Worm (Caenorhabditis elegans): ENCODE measurements around the gene T22C8.4.

Gene T22C8.4

DNA sequence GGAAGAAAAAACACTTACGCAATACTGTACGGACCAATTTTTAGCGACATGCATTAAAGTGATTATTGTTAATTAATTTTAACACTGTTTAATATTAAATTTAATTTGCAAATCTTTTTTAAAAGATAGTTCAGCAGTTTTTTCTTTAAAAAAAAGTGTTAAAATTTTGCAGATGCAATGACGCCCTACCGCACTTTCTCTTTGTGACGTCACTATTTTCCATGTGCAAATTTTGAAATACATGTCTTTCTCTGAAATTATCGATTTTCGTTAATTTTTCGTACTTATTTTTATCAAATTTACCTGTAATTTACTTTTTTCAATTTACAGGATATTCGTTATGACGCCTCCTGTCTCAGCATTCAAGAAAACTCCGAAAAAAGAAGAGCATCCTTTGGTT lies 38.2 kb upstream of the T22C8.4 start, which contains the start of the genes piga-1 and eif-2Bepsilon (continued):
- TF ChIP-seq aly-2 (tag; optimal IDR thresholded peaks at IDR 0.05) (no peak), nhr-21 (tag; optimal IDR thresholded peaks at IDR 0.05) (no peak), ama-1 (optimal IDR thresholded peaks at IDR 0.05) (no peak), sma-3 (GFP tag; optimal IDR thresholded peaks at IDR 0.05) (no peak), sem-4 (tag; optimal IDR thresholded peaks at IDR 0.05) (no peak), zag-1 (tag; optimal IDR thresholded peaks at IDR 0.05) (no peak), nhr-12 (tag; optimal IDR thresholded peaks at IDR 0.05) (no peak), nhr-11 (tag; optimal IDR thresholded peaks at IDR 0.05) (no peak), alr-1 (tag; optimal IDR thresholded peaks at IDR 0.05) (no peak)

DNA sequence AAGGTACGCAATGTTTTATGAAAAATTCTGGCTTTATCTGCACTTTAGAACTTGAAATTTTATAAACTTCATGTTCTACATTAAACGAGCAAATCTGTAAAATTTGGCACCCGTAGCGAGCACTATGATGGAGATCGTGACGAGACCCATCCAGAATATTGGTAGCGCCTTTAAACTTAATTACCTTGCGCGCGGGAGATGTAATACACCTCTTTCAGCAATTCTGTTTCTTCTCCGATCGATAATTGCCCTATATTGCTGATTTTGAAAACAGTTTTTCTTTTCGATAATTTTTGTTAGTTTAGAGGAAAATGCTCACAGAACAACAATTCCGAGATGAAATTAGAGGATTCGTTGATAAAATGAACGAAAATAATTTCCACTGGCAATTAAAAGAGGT lies 35.5 kb upstream of the T22C8.4 start, which contains the start of gene atg-10:
atg-10 (plus strand) TSS at position 301 of the 400 bp plus-strand sequence.
- TF ChIP-seq elt-3 (tag; optimal IDR thresholded peaks at IDR 0.05) (no peak), unc-62 (GFP tag; optimal IDR thresholded peaks at IDR 0.05) (no peak), nhr-11 (tag; optimal IDR thresholded peaks at IDR 0.05) (no peak), ceh-16 (tag; optimal IDR thresholded peaks at IDR 0.05) (no peak), F13H6.1 (tag; optimal IDR thresholded peaks at IDR 0.05) (no peak), skn-1 (tag; optimal IDR thresholded peaks at IDR 0.05) (no peak), snpc-4 (tag; optimal IDR thresholded peaks at IDR 0.05) (no peak), ama-1 (optimal IDR thresholded peaks at IDR 0.05) (no peak), unc-55 (GFP tag; optimal IDR thresholded peaks at IDR 0.05) (no peak), nhr-25 (tag; optimal IDR thresholded peaks at IDR 0.05) (no peak), sma-9 (GFP tag; optimal IDR thresholded peaks at IDR 0.05) (no peak), sma-9 (tag; optimal IDR thresholded peaks at IDR 0.05) (no peak), dmd-4 (tag; optimal IDR thresholded peaks at IDR 0.05) (no peak), fos-1 (tag; optimal IDR thresholded peaks at IDR 0.05) (no peak)

DNA sequence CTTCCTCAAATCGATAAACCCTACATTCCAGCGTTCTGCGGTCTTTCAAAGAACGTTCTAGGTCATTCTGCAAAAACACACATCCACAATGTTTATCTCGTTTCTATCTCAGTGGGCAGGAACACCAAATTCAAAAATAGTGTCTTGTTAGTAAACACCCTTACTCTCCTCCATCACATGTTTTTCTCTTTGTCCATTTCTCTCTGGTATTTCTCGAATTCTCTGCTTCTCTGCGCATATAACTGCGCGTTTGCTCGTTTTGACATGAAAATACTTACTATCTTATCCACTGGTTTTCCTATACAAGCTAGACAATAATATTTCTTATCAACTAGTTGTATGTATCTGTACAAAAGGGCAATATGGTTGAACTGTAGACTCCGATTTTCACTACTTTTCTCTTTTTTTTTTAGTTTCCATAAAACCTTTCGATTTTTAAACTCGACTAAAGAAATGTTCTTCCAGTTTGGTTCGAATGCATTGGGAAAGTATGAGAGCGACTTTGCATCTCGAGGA lies 27.4 kb upstream of the T22C8.4 start, which contains the start of gene pyr-1:
pyr-1 (plus strand) TSS at position 466 of the 516 bp plus-strand sequence.
- TF ChIP-seq nhr-6 (tag; optimal IDR thresholded peaks at IDR 0.05) = no peak
- TF ChIP-seq crh-2 (tag; optimal IDR thresholded peaks at IDR 0.05) = peak; percentile 3
- TF ChIP-seq nhr-129 (tag; optimal IDR thresholded peaks at IDR 0.05) = peak; percentile 53
- TF ChIP-seq sma-3 (GFP tag; optimal IDR thresholded peaks at IDR 0.05) = peak; percentile 20
- TF ChIP-seq sma-9 (GFP tag; optimal IDR thresholded peaks at IDR 0.05) = peak; percentile 46
- TF ChIP-seq sma-9 (tag; optimal IDR thresholded peaks at IDR 0.05) = no peak
- TF ChIP-seq C34F6.9 (tag; optimal IDR thresholded peaks at IDR 0.05) = peak; percentile 67
- TF ChIP-seq nhr-11 (tag; optimal IDR thresholded peaks at IDR 0.05) = no peak

DNA sequence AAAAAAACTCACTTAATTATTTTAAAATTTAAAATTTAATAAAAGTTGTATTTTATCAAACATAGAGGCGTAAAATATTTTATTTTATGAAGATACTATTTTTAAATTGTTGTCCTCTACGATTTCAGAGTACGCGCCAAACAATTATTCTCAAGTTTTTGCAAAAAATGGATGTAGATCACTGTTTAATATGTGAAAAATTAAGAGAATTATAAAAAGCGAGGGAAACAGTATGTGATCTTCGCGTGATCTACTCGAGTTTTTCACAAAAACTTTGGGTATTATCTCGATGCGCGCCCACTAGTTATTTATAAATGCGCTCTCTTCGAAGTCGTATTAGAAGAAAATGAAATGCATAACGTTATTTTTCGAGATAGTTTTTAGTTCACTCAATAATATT lies 25.5 kb upstream of the T22C8.4 start:
- TF ChIP-seq F13H6.1 (tag; optimal IDR thresholded peaks at IDR 0.05) = no peak
- no peak for TF ChIP-seq nhr-25 (tag; optimal IDR thresholded peaks at IDR 0.05)
- TF ChIP-seq unc-62 (GFP tag; optimal IDR thresholded peaks at IDR 0.05) = no peak
- TF ChIP-seq C34F6.9 (tag; optimal IDR thresholded peaks at IDR 0.05) = no peak
- no peak for TF ChIP-seq elt-3 (tag; optimal IDR thresholded peaks at IDR 0.05)
- TF ChIP-seq R02D3.7 (tag; optimal IDR thresholded peaks at IDR 0.05) = no peak
- TF ChIP-seq lin-11 (tag; optimal IDR thresholded peaks at IDR 0.05) = no peak
- TF ChIP-seq lsy-2 (tag; optimal IDR thresholded peaks at IDR 0.05) = no peak
- TF ChIP-seq zag-1 (tag; optimal IDR thresholded peaks at IDR 0.05) = no peak
- TF ChIP-seq fos-1 (tag; optimal IDR thresholded peaks at IDR 0.05) = no peak
- TF ChIP-seq nhr-11 (tag; optimal IDR thresholded peaks at IDR 0.05) = no peak
- no peak for TF ChIP-seq nhr-21 (tag; optimal IDR thresholded peaks at IDR 0.05)

DNA sequence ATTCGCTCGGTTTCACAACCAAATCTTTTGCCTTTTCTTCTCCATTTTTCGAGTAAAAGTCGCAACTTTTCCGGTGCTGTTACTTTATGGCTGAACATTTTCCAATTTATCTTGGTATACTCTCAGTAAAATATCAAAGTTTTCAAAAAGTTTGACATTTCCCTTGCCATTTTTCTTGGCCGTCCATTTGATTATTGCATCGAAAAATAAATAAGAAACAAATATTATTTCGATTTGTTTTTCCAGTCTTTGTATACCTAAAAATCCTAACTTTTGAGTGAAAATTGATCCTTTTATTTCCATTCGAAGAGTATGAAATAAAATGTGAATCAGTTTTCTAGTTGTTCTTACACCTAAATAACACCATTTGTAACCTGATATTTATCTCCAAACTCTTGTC lies 23.1 kb upstream of the T22C8.4 start:
- TF ChIP-seq lsy-2 (tag; optimal IDR thresholded peaks at IDR 0.05) = no peak

DNA sequence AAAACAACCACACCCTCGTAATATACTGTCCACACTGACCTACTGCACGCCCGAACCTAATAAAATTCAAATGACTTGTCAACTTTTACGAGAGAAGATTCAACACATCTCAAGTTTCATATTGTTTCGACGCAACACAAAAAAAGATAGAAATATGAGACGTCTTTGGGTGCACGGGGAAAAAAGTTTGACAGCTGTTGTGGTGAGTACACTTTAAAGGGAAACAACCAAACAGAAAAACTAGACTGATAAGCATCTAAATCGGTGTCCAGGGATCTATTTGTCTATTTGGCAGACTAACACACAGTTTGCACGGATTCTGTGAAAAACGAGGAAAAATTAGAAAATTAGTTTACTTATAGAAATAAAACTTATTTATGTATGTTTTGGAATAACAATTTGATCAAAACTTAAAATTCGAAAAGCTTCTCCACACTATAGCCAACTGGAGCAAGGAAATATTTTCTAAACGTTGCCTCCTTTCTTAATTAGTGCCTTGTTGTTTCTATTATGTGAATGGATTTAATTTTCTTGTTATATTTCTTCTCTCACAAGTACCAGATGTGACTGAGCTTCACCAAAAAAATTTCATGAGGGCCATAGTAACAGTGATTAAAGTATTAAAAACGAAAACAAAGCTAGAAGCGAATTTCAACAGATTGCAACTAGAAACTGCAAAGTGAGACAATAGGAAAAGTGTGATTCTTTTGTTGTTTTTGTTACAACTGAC lies 20.5 kb upstream of the T22C8.4 start:
- no peak for TF ChIP-seq R02D3.7 (tag; optimal IDR thresholded peaks at IDR 0.05)
- no peak for TF ChIP-seq dmd-4 (tag; optimal IDR thresholded peaks at IDR 0.05)
- TF ChIP-seq F13H6.1 (tag; optimal IDR thresholded peaks at IDR 0.05) = peak; percentile 20

DNA sequence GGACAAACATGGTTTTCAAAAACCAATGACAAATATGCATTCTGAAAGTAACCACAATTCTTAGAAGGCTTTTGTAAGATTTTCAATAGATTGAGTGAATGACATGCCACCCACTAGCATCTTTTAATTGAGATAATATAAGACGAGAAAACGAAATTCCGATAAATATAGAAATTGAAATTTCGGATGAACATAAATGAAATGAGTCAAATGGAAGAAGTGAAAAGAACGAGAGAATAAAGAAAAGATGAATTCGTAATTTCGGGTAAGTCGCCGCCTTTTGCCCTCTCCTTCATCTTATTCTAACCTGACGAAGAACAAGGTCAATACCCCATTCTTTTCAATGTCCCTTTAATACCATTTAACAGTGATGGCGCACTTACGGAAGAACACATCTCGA lies 19.1 kb upstream of the T22C8.4 start:
- no peak for TF ChIP-seq elt-3 (tag; optimal IDR thresholded peaks at IDR 0.05)
- TF ChIP-seq ztf-1 (GFP tag; conservative IDR thresholded peaks at IDR 0.05) = no peak
- no peak for TF ChIP-seq unc-62 (GFP tag; optimal IDR thresholded peaks at IDR 0.05)

Data from whole organism, L2 larva.